Worm (Caenorhabditis elegans) whole organism, L4 larva: ENCODE measurements around the gene math-33.

ENCODE experiments used
- T26A8.4 ChIP-seq: fragments of 200-800 bp; sonication (Bioruptor generic); IDR thresholded peaks from 2 replicates; pipeline ENCODE4 v1.3.6; 2022; ENCODE audit warnings: missing genetic modification characterization, missing compliant biosample characterization
- Y75B8A.6 ChIP-seq: fragments of 200-800 bp; sonication (Bioruptor generic); IDR thresholded peaks from 2 replicates; pipeline ENCODE4 v1.3.6; 2022; ENCODE audit warnings: missing genetic modification reagents, missing genetic modification characterization, missing compliant biosample characterization
- ama-1 ChIP-seq: fragments of 150-350 bp; optimal IDR thresholded peaks from 2 replicates; lab custom pipeline; 2014; ENCODE audit warnings: inconsistent platforms, mixed read lengths
- arid-1 ChIP-seq: fragments of 200-800 bp; sonication (Bioruptor generic); conservative IDR thresholded peaks from 2 replicates; pipeline ENCODE4 v1.3.6; 2022; ENCODE audit warnings: missing genetic modification reagents, missing genetic modification characterization, missing compliant biosample characterization
- attf-4 ChIP-seq: sonication (generic microtip); optimal IDR thresholded peaks from 3 replicates; lab custom pipeline; 2017; ENCODE audit warnings: missing biosample characterization, missing genetic modification characterization
- ceh-28 ChIP-seq: fragments of 150-350 bp; optimal IDR thresholded peaks from 2 replicates; lab custom pipeline; 2014; ENCODE audit warnings: missing biosample characterization, missing genetic modification reagents, missing genetic modification characterization
- ceh-44 ChIP-seq: fragments of 200-800 bp; sonication (Bioruptor generic); IDR thresholded peaks from 2 replicates; pipeline ENCODE4 v1.3.6; 2022; ENCODE audit warnings: missing genetic modification reagents, missing genetic modification characterization, missing compliant biosample characterization
- ceh-62 ChIP-seq: sonication (generic microtip); optimal IDR thresholded peaks from 2 replicates; lab custom pipeline; 2017; ENCODE audit warnings: missing biosample characterization, missing genetic modification characterization
- ces-1 ChIP-seq: fragments of 150-350 bp; sonication (generic microtip); optimal IDR thresholded peaks from 4 replicates; lab custom pipeline; 2014; ENCODE audit warnings: missing biosample characterization, missing genetic modification reagents, missing genetic modification characterization
- cey-2 ChIP-seq: sonication (generic microtip); optimal IDR thresholded peaks from 3 replicates; lab custom pipeline; 2017; ENCODE audit warnings: missing genetic modification characterization, mild to moderate bottlenecking, missing compliant biosample characterization, antibody characterized with exemption, borderline replicate concordance; ENCODE audit not compliant: insufficient read depth
- ctbp-1 ChIP-seq: fragments of 200-800 bp; sonication (Bioruptor generic); IDR thresholded peaks from 2 replicates; pipeline ENCODE4 v1.3.6; 2022; ENCODE audit warnings: missing genetic modification reagents, missing genetic modification characterization, missing compliant biosample characterization
- daf-12 ChIP-seq: fragments of 150-350 bp; optimal IDR thresholded peaks from 2 replicates; lab custom pipeline; 2014; ENCODE audit warnings: missing biosample characterization, missing genetic modification reagents, missing genetic modification characterization
- daf-16 ChIP-seq, 3 experiments: sonication (generic microtip); optimal IDR thresholded peaks; 2 replicates each; lab custom pipeline; 2016 to 2017; ENCODE audit warnings: missing genetic modification characterization in 3 of 3, missing genetic modification reagents in 3 of 3, mild to moderate bottlenecking in 2 of 3, missing compliant biosample characterization in 2 of 3, missing biosample characterization in 1 of 3, moderate library complexity in 1 of 3
- daf-19 ChIP-seq: fragments of 200-800 bp; sonication (Bioruptor generic); conservative IDR thresholded peaks from 2 replicates; pipeline ENCODE4 v1.3.6; 2022; ENCODE audit warnings: missing genetic modification characterization, missing compliant biosample characterization
- dmd-6 ChIP-seq: fragments of 200-800 bp; sonication (Bioruptor generic); IDR thresholded peaks from 2 replicates; pipeline ENCODE4 v1.3.6; 2022; ENCODE audit warnings: missing genetic modification reagents, missing genetic modification characterization, missing compliant biosample characterization
- dpl-1 ChIP-seq: fragments of 150-350 bp; optimal IDR thresholded peaks from 2 replicates; lab custom pipeline; 2014; ENCODE audit warnings: missing biosample characterization, missing genetic modification reagents, missing genetic modification characterization
- fos-1 ChIP-seq: fragments of 150-350 bp; optimal IDR thresholded peaks from 2 replicates; lab custom pipeline; 2014; ENCODE audit warnings: missing biosample characterization, missing genetic modification characterization
- hlh-11 ChIP-seq: fragments of 200-800 bp; sonication (Bioruptor generic); optimal IDR thresholded peaks from 2 replicates; lab custom pipeline; 2018; ENCODE audit warnings: mild to moderate bottlenecking, missing genetic modification characterization, missing compliant biosample characterization
- hmg-1.1 ChIP-seq: fragments of 200-800 bp; sonication (Bioruptor generic); IDR thresholded peaks from 2 replicates; pipeline ENCODE4 v1.3.6; 2022; ENCODE audit warnings: missing genetic modification reagents, missing genetic modification characterization, missing compliant biosample characterization
- jun-1 ChIP-seq: fragments of 150-350 bp; optimal IDR thresholded peaks from 2 replicates; lab custom pipeline; 2014; ENCODE audit warnings: missing biosample characterization, missing genetic modification reagents, missing genetic modification characterization
- lin-29 ChIP-seq: fragments of 200-800 bp; sonication (Bioruptor generic); IDR thresholded peaks from 2 replicates; pipeline ENCODE4 v1.3.6; 2022; ENCODE audit warnings: missing genetic modification reagents, missing genetic modification characterization, missing compliant biosample characterization
- lin-39 ChIP-seq: fragments of 150-350 bp; optimal IDR thresholded peaks from 2 replicates; lab custom pipeline; 2014; ENCODE audit warnings: missing biosample characterization, missing genetic modification reagents, missing genetic modification characterization
- lir-3 ChIP-seq: sonication (generic microtip); optimal IDR thresholded peaks from 2 replicates; lab custom pipeline; 2016; ENCODE audit warnings: mild to moderate bottlenecking, missing genetic modification characterization, missing compliant biosample characterization
- lsy-2 ChIP-seq, 2 experiments: fragments of 150-350 bp in 1 of 2; sonication (generic microtip) in 1 of 2; optimal IDR thresholded peaks; 2 replicates each; lab custom pipeline; 2014 to 2017; ENCODE audit warnings: missing biosample characterization in 2 of 2, missing genetic modification characterization in 2 of 2
- mdt-29 ChIP-seq: fragments of 200-800 bp; sonication (Bioruptor generic); IDR thresholded peaks from 2 replicates; pipeline ENCODE4 v1.3.6; 2022; ENCODE audit warnings: missing genetic modification reagents, missing genetic modification characterization, missing compliant biosample characterization
- nhr-10 ChIP-seq: fragments of 150-350 bp; optimal IDR thresholded peaks from 2 replicates; lab custom pipeline; 2014; ENCODE audit warnings: missing biosample characterization, missing genetic modification characterization
- nhr-102 ChIP-seq: sonication (generic microtip); optimal IDR thresholded peaks from 2 replicates; lab custom pipeline; 2016; ENCODE audit warnings: mild to moderate bottlenecking, missing genetic modification characterization, moderate library complexity, missing compliant biosample characterization
- nhr-11 ChIP-seq: fragments of 150-350 bp; optimal IDR thresholded peaks from 2 replicates; lab custom pipeline; 2014; ENCODE audit warnings: missing biosample characterization, missing genetic modification characterization
- nhr-25 ChIP-seq: sonication (generic microtip); optimal IDR thresholded peaks from 2 replicates; lab custom pipeline; 2017; ENCODE audit warnings: missing genetic modification characterization, mild to moderate bottlenecking, missing compliant biosample characterization, antibody characterized with exemption, moderate library complexity, borderline replicate concordance; ENCODE audit not compliant: insufficient read depth
- nhr-28 ChIP-seq: fragments of 150-350 bp; optimal IDR thresholded peaks from 2 replicates; lab custom pipeline; 2014; ENCODE audit warnings: missing biosample characterization, missing genetic modification characterization
- nhr-42 ChIP-seq: fragments of 200-800 bp; sonication (Bioruptor generic); IDR thresholded peaks from 2 replicates; pipeline ENCODE4 v1.3.6; 2022; ENCODE audit warnings: missing genetic modification characterization, missing compliant biosample characterization
- nhr-48 ChIP-seq: sonication (generic microtip); optimal IDR thresholded peaks from 2 replicates; lab custom pipeline; 2016; ENCODE audit warnings: mild to moderate bottlenecking, missing genetic modification characterization, missing compliant biosample characterization
- nhr-6 ChIP-seq: fragments of 150-350 bp; optimal IDR thresholded peaks from 2 replicates; lab custom pipeline; 2014; ENCODE audit warnings: missing biosample characterization, missing genetic modification characterization
- nhr-77 ChIP-seq: fragments of 150-350 bp; optimal IDR thresholded peaks from 2 replicates; lab custom pipeline; 2014; ENCODE audit warnings: missing biosample characterization, missing genetic modification characterization
- pqm-1 ChIP-seq: sonication (generic microtip); optimal IDR thresholded peaks from 2 replicates; lab custom pipeline; 2017; ENCODE audit warnings: missing biosample characterization, missing genetic modification characterization
- saeg-2 ChIP-seq: fragments of 200-800 bp; sonication (Bioruptor generic); IDR thresholded peaks from 2 replicates; pipeline ENCODE4 v1.3.6; 2022; ENCODE audit warnings: missing genetic modification reagents, missing genetic modification characterization, missing compliant biosample characterization
- sdz-12 ChIP-seq: fragments of 200-800 bp; sonication (Bioruptor generic); optimal IDR thresholded peaks from 2 replicates; lab custom pipeline; 2018; ENCODE audit warnings: mild to moderate bottlenecking, missing genetic modification characterization, missing compliant biosample characterization
- set-16 ChIP-seq: fragments of 200-800 bp; sonication (Bioruptor generic); IDR thresholded peaks from 2 replicates; pipeline ENCODE4 v1.3.6; 2022; ENCODE audit warnings: missing genetic modification reagents, missing genetic modification characterization, missing compliant biosample characterization
- tra-1 ChIP-seq: fragments of 200-800 bp; sonication (Bioruptor generic); IDR thresholded peaks from 2 replicates; pipeline ENCODE4 v1.3.6; 2022; ENCODE audit warnings: missing genetic modification reagents, missing genetic modification characterization, missing compliant biosample characterization
- unc-39 ChIP-seq: sonication (generic microtip); optimal IDR thresholded peaks from 2 replicates; lab custom pipeline; 2017; ENCODE audit warnings: missing biosample characterization, missing genetic modification characterization
- unc-62 ChIP-seq, 3 experiments: fragments of 150-350 bp in 1 of 3; sonication (generic microtip); optimal IDR thresholded peaks in 2 of 3; peaks in 1 of 3; 1 replicate in 1 of 3; 2 replicates in 2 of 3; lab custom pipeline; 2014 to 2017; ENCODE audit warnings: missing biosample characterization in 3 of 3, missing genetic modification characterization in 3 of 3, missing genetic modification reagents in 3 of 3, missing genotype in 1 of 3
- vab-7 ChIP-seq: fragments of 200-800 bp; sonication (Bioruptor generic); IDR thresholded peaks from 2 replicates; pipeline ENCODE4 v1.3.6; 2022; ENCODE audit warnings: missing genetic modification reagents, missing genetic modification characterization, missing compliant biosample characterization
- zag-1 ChIP-seq: fragments of 150-350 bp; optimal IDR thresholded peaks from 2 replicates; lab custom pipeline; 2014; ENCODE audit warnings: missing biosample characterization, missing genetic modification characterization
- zfp-2 ChIP-seq: sonication (generic microtip); optimal IDR thresholded peaks from 2 replicates; lab custom pipeline; 2016; ENCODE audit warnings: mild to moderate bottlenecking, missing genetic modification characterization, missing compliant biosample characterization

The math-33 gene

ce11 chrV:11078104-11078724, 35.5 kb upstream of the math-33 start, which contains the start of gene act-2 (continued):
- no peak for TF ChIP-seq nhr-102 (tag; lab: Kevin White, UChicago)
- TF ChIP-seq zag-1: no peak
- TF ChIP-seq unc-39 (tag; lab: Kevin White, UChicago): no peak
- TF ChIP-seq fos-1 (tag; lab: Kevin White, UChicago): no peak
- peak; percentile 93 for TF ChIP-seq dpl-1 (GFP tag; lab: Kevin White, UChicago)
- TF ChIP-seq sdz-12: no peak
- peak; percentile 57; the same call in 1 of the 2 replicates for TF ChIP-seq hmg-1.1 (GFP tag; lab: Robert Waterston, UW)
- TF ChIP-seq Y75B8A.6: no peak
- TF ChIP-seq mdt-29: 0 out of 2 replicates have a peak, but pooled peaks have one; percentile 32
- peak; percentile 42; the same call in 1 of the 2 replicates for TF ChIP-seq vab-7 (GFP tag; lab: Robert Waterston, UW)
- TF ChIP-seq ceh-62 (tag; lab: Kevin White, UChicago): no peak
- no peak for TF ChIP-seq nhr-10
- TF ChIP-seq nhr-25 (tag; lab: Kevin White, UChicago): peak; percentile 89
- peak in 1 of 2 experiments; percentile 84 for TF ChIP-seq lsy-2 (tag; optimal IDR thresholded peaks at IDR 0.05; lab: Kevin White, UChicago)
- TF ChIP-seq daf-19 (GFP tag; lab: Robert Waterston, UW): no peak
- no peak; the same call in 1 of the 2 replicates for TF ChIP-seq set-16 (GFP tag; lab: Robert Waterston, UW)

DNA sequence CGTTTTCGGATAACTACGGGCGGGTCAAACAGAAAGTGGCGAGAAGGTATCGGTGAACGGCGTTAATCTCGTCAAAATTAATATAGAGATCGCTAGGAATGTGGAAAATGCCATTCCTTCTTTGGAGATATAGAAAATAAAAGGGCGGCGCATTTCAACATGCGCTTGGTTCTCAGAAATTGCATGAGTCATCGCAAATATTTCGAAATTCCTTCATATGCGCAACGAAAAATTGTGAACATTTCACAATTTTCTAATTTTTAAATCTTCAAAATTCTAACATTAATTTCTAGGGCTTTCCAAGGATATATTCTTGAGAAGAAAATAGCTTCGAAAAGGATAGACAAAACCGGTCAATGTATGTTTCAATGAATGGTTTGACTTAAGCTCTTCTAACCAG, 34.8 kb upstream of the math-33 start:
- TF ChIP-seq daf-12: no peak
- no peak for TF ChIP-seq lin-39 (tag; lab: Kevin White, UChicago)
- no peak for TF ChIP-seq lsy-2 (tag; optimal IDR thresholded peaks at IDR 0.05; lab: Kevin White, UChicago)
- no peak for TF ChIP-seq vab-7 (GFP tag; lab: Robert Waterston, UW)

- TF ChIP-seq ceh-28 (no peak), dmd-6 (GFP tag; lab: Robert Waterston, UW) (0 out of 2 replicates have a peak, but pooled peaks have one; percentile 41), unc-62 (GFP tag; optimal IDR thresholded peaks at IDR 0.05 in 1 of 2; lab: Kevin White, UChicago) (peak in 1 of 2 experiments; percentile 54), unc-62 (tag; optimal IDR thresholded peaks at IDR 0.05; lab: Kevin White, UChicago) (no peak), daf-16 (GFP tag; optimal IDR thresholded peaks at IDR 0.05; lab: Kevin White, UChicago) (peak in 1 of 2 experiments; percentile 95), daf-16 (tag; optimal IDR thresholded peaks at IDR 0.05; lab: Kevin White, UChicago) (no peak), cey-2 (no peak), nhr-77 (tag; lab: Kevin White, UChicago) (peak; percentile 6), attf-4 (tag; lab: Kevin White, UChicago) (no peak), hmg-1.1 (GFP tag; lab: Robert Waterston, UW) (0 out of 2 replicates have a peak, but pooled peaks have one; percentile 33), hlh-11 (tag; lab: Kevin White, UChicago) (peak; percentile 34), ctbp-1 (0 out of 2 replicates have a peak, but pooled peaks have one; percentile 61), zfp-2 (tag; lab: Kevin White, UChicago) (no peak), ces-1 (GFP tag; lab: Kevin White, UChicago) (no peak), Y75B8A.6 (no peak), ceh-44 (no peak), set-16 (GFP tag; lab: Robert Waterston, UW) (0 out of 2 replicates have a peak, but pooled peaks have one; percentile 13), saeg-2 (no peak), nhr-11 (tag; lab: Kevin White, UChicago) (peak; percentile 73), lir-3 (tag; lab: Kevin White, UChicago) (no peak), pqm-1 (peak; percentile 95), nhr-28 (tag; lab: Kevin White, UChicago) (peak; percentile 66), ama-1 (lab: Kevin White, UChicago) (peak; percentile 5), mdt-29 (no peak), T26A8.4 (no peak), nhr-42 (GFP tag; lab: Robert Waterston, UW) (no peak), lin-29 (no peak), jun-1 (tag; lab: Kevin White, UChicago) (no peak), tra-1 (no peak), nhr-6 (tag; lab: Kevin White, UChicago) (no peak), arid-1 (0 out of 2 replicates have a peak, but pooled peaks have one; percentile 4), nhr-48 (tag; lab: Kevin White, UChicago) (no peak)
Observed at ce11 chrV:11080345-11081102, 33.2 kb upstream of the math-33 start, which contains the start of gene act-1. act-1 (plus strand) TSS chrV:11081052.
